Worm (Caenorhabditis elegans): ENCODE data around the gene glr-1.

glr-1 gene

DNA sequence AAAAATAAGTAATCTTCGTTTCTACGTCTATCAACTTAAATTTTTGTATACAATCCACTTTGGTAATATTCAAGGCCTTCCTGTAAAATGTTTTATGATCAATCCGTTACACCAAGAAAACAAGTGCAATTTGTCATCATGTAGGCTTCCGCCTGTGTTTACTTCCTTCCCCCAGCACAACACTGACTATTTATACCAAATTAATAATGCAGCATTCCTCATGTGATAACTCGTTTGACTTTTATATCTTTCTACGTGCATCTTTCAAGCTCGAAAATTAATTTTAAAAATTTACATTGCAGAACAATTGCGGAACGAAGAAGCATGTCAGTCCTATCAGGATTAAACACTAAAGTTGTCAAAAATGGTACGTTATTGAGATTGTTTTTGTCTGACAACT, 34.0 kb downstream of the glr-1 start, which contains the start of gene gsto-2:
TSS of gene gsto-2 (plus strand) at position 301 of the 400 bp plus-strand sequence.
- TF ChIP-seq hmg-4 (GFP tag; optimal IDR thresholded peaks at IDR 0.05) (no peak), B0310.2 (tag; optimal IDR thresholded peaks at IDR 0.05) (no peak), pes-1 (GFP tag; IDR thresholded peaks at IDR 0.05) (no peak), tra-4 (tag; optimal IDR thresholded peaks at IDR 0.05) (no peak), sea-1 (GFP tag; conservative IDR thresholded peaks at IDR 0.05) (no peak), ets-7 (tag; optimal IDR thresholded peaks at IDR 0.05) (no peak), tbx-11 (GFP tag; IDR thresholded peaks at IDR 0.05) (no peak), aly-1 (tag; optimal IDR thresholded peaks at IDR 0.05) (no peak), ceh-13 (GFP tag; optimal IDR thresholded peaks at IDR 0.05) (no peak), hnd-1 (tag; optimal IDR thresholded peaks at IDR 0.05) (no peak), ceh-36 (tag; optimal IDR thresholded peaks at IDR 0.05) (no peak), flt-1 (GFP tag; IDR thresholded peaks at IDR 0.05) (no peak), ama-1 (optimal IDR thresholded peaks at IDR 0.05) (no peak)

DNA sequence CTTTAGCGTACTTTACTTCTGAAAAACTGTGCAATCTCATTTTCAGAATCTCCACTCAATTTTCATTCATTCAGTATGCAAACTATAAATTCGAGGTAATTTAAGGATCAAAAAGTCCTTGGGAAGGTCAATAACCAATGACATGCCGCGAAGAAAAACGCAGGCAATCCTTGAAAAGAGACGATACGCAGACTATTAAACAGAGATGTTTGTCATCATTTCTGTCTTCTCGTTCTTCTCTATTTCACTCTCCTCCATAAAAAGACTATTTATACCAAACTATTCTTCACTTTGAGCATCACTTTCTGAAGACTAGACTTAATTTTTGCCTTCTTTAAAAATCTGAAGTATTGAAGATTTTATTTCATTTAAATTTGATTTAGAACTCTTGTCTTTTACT, 36.3 kb downstream of the glr-1 start, which contains the start of gene C02D5.4:
TSS of gene C02D5.4 (plus strand) at position 41 of the 400 bp plus-strand sequence.
- TF ChIP-seq hnd-1 (tag; optimal IDR thresholded peaks at IDR 0.05) (no peak), B0310.2 (tag; optimal IDR thresholded peaks at IDR 0.05) (no peak), aly-1 (tag; optimal IDR thresholded peaks at IDR 0.05) (no peak), pes-1 (GFP tag; IDR thresholded peaks at IDR 0.05) (no peak), hmbx-1 (tag; optimal IDR thresholded peaks at IDR 0.05) (no peak), hmg-4 (GFP tag; optimal IDR thresholded peaks at IDR 0.05) (no peak), ets-7 (tag; optimal IDR thresholded peaks at IDR 0.05) (no peak), tbx-11 (GFP tag; IDR thresholded peaks at IDR 0.05) (no peak), tra-4 (tag; optimal IDR thresholded peaks at IDR 0.05) (no peak), ceh-13 (GFP tag; optimal IDR thresholded peaks at IDR 0.05) (no peak), scrt-1 (GFP tag; IDR thresholded peaks at IDR 0.05) (no peak), ama-1 (optimal IDR thresholded peaks at IDR 0.05) (no peak), sea-1 (GFP tag; conservative IDR thresholded peaks at IDR 0.05) (no peak), flt-1 (GFP tag; IDR thresholded peaks at IDR 0.05) (no peak), ceh-36 (tag; optimal IDR thresholded peaks at IDR 0.05) (no peak), F13C5.2 (tag; optimal IDR thresholded peaks at IDR 0.05) (no peak), tbx-37 (GFP tag; conservative IDR thresholded peaks at IDR 0.05) (no peak)

DNA sequence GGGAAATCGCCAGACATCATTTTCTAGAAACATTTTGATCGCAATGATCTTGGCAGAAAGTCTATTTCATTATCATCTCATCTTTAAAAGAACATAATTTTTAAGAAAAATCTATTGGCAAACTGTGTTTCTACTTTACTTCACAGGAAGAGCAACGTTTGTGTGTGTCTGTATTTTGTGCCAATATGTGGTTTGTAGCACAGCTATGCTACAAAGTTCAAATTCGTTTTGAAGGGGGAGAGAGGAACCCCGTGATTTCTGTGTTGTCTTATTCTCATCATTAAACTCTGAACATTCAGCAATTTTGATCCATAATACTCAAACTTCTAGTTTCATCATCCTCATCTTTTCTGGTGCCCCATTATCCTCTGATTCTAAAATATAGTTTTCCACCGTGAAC, 36.7 kb downstream of the glr-1 start:
- TF ChIP-seq scrt-1 (GFP tag; IDR thresholded peaks at IDR 0.05) (no peak), hnd-1 (tag; optimal IDR thresholded peaks at IDR 0.05) (no peak), sea-1 (GFP tag; conservative IDR thresholded peaks at IDR 0.05) (no peak), tbx-11 (GFP tag; IDR thresholded peaks at IDR 0.05) (no peak), tra-4 (tag; optimal IDR thresholded peaks at IDR 0.05) (no peak), ama-1 (optimal IDR thresholded peaks at IDR 0.05) (no peak), tbx-37 (GFP tag; conservative IDR thresholded peaks at IDR 0.05) (no peak), flt-1 (GFP tag; IDR thresholded peaks at IDR 0.05) (no peak), hmg-4 (GFP tag; optimal IDR thresholded peaks at IDR 0.05) (no peak), ets-7 (tag; optimal IDR thresholded peaks at IDR 0.05) (no peak), ceh-13 (GFP tag; optimal IDR thresholded peaks at IDR 0.05) (no peak), hmbx-1 (tag; optimal IDR thresholded peaks at IDR 0.05) (no peak), aly-1 (tag; optimal IDR thresholded peaks at IDR 0.05) (no peak), pes-1 (GFP tag; IDR thresholded peaks at IDR 0.05) (no peak), ceh-36 (tag; optimal IDR thresholded peaks at IDR 0.05) (no peak), F13C5.2 (tag; optimal IDR thresholded peaks at IDR 0.05) (no peak), B0310.2 (tag; optimal IDR thresholded peaks at IDR 0.05) (no peak)

DNA sequence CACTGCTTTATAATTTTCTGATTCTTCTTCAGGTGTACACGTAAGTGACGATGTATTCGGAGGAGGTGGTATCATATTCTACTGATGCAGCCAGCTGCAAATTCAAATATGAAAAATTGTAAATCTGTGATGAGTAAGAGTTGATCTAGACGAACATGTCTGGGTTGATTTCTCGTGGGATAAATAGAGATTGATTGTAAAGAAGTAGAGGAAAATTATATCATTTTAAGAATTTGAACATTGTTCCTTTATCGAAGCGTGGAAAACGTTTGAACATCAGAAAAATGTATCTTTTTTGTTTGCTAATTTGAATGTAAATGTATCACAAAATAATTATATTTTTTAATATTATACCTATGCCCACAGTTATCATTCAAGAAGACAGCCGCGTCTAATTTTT, 42.9 kb downstream of the glr-1 start, which contains the start of gene ZC21.6:
TSS of gene ZC21.6 (minus strand) at position 101 of the 400 bp plus-strand sequence.
- TF ChIP-seq pes-1 (GFP tag; IDR thresholded peaks at IDR 0.05): no peak
- TF ChIP-seq ceh-36 (tag; optimal IDR thresholded peaks at IDR 0.05): no peak
- no peak for TF ChIP-seq B0310.2 (tag; optimal IDR thresholded peaks at IDR 0.05)
- no peak for TF ChIP-seq ets-7 (tag; optimal IDR thresholded peaks at IDR 0.05)
- no peak for TF ChIP-seq hnd-1 (tag; optimal IDR thresholded peaks at IDR 0.05)
- TF ChIP-seq ama-1 (optimal IDR thresholded peaks at IDR 0.05): no peak
- TF ChIP-seq tbx-11 (GFP tag; IDR thresholded peaks at IDR 0.05): no peak
- TF ChIP-seq hmg-4 (GFP tag; optimal IDR thresholded peaks at IDR 0.05): no peak
- no peak for TF ChIP-seq aly-1 (tag; optimal IDR thresholded peaks at IDR 0.05)
- TF ChIP-seq tbx-37 (GFP tag; conservative IDR thresholded peaks at IDR 0.05): no peak
- TF ChIP-seq ceh-13 (GFP tag; optimal IDR thresholded peaks at IDR 0.05): no peak
- no peak for TF ChIP-seq F13C5.2 (tag; optimal IDR thresholded peaks at IDR 0.05)
- TF ChIP-seq flt-1 (GFP tag; IDR thresholded peaks at IDR 0.05): no peak
- TF ChIP-seq scrt-1 (GFP tag; IDR thresholded peaks at IDR 0.05): no peak
- no peak for TF ChIP-seq sea-1 (GFP tag; conservative IDR thresholded peaks at IDR 0.05)
- TF ChIP-seq hmbx-1 (tag; optimal IDR thresholded peaks at IDR 0.05): no peak
- TF ChIP-seq tra-4 (tag; optimal IDR thresholded peaks at IDR 0.05): no peak

DNA sequence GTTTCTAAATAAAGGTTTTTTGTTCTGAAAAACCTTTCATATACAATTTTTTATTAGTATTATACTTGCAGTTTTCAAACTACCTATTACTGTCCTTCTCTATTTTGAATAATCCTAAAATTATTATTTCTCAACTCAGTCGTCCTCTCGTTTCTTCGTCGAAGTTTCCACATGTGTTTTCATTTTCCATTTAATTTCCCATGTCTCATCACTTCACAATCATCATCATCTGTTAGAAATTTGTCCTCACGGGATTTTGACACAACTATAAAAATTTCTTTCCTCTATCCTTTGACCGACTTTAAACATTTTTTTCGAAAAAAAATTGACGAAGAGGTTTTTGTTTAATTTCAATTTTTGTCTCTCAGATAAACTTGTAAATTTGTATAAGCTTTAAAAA, 53.0 kb downstream of the glr-1 start:
- TF ChIP-seq ceh-36 (tag; optimal IDR thresholded peaks at IDR 0.05) (no peak), flt-1 (GFP tag; IDR thresholded peaks at IDR 0.05) (no peak), B0310.2 (tag; optimal IDR thresholded peaks at IDR 0.05) (no peak), tbx-11 (GFP tag; IDR thresholded peaks at IDR 0.05) (no peak), pes-1 (GFP tag; IDR thresholded peaks at IDR 0.05) (no peak), ets-7 (tag; optimal IDR thresholded peaks at IDR 0.05) (no peak), ceh-13 (GFP tag; optimal IDR thresholded peaks at IDR 0.05) (no peak), sea-1 (GFP tag; conservative IDR thresholded peaks at IDR 0.05) (no peak), hmg-4 (GFP tag; optimal IDR thresholded peaks at IDR 0.05) (no peak), hmbx-1 (tag; optimal IDR thresholded peaks at IDR 0.05) (no peak), F13C5.2 (tag; optimal IDR thresholded peaks at IDR 0.05) (no peak), scrt-1 (GFP tag; IDR thresholded peaks at IDR 0.05) (no peak), ama-1 (optimal IDR thresholded peaks at IDR 0.05) (no peak), aly-1 (tag; optimal IDR thresholded peaks at IDR 0.05) (no peak), tbx-37 (GFP tag; conservative IDR thresholded peaks at IDR 0.05) (no peak), hnd-1 (tag; optimal IDR thresholded peaks at IDR 0.05) (no peak), tra-4 (tag; optimal IDR thresholded peaks at IDR 0.05) (no peak)

DNA sequence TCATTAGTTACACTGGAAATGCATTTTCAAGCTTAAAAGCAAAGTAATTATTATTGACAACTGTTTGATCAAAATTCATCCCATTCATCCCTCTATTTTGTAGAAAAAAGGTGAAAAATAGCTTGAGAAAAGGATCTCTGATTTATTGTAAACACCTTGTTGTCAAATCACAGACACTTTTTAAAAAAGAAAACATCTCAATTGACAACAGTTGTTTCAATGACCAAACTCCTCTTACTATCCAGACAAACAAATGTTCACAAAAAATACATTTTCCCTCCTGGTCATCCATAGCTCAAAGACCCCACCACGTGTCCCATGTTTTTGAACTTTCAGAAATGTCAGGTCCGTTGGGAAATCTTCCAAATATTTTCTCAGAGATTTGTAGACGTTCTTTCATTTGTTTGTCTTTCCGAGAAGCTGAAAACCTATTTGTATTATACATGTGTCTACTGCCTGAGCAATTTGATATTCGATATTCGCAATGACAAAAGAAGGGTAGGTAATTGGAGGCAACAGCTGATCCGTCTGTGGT, 53.7 kb downstream of the glr-1 start, which contains the start of gene trp-1:
TSS of gene trp-1 (plus strand) at position 485 of the 535 bp plus-strand sequence.
- TF ChIP-seq hnd-1 (tag; optimal IDR thresholded peaks at IDR 0.05): no peak
- no peak for TF ChIP-seq B0310.2 (tag; optimal IDR thresholded peaks at IDR 0.05)
- TF ChIP-seq ceh-13 (GFP tag; optimal IDR thresholded peaks at IDR 0.05): no peak
- TF ChIP-seq ceh-36 (tag; optimal IDR thresholded peaks at IDR 0.05): no peak
- no peak for TF ChIP-seq flt-1 (GFP tag; IDR thresholded peaks at IDR 0.05)
- no peak for TF ChIP-seq F13C5.2 (tag; optimal IDR thresholded peaks at IDR 0.05)

Measured in whole organism, early embryonic.